Worm (Caenorhabditis elegans) whole organism, L4 larva: Measurements from ENCODE around the gene F38A1.6.

ENCODE experiments used
- arid-1 ChIP-seq: fragments of 200-800 bp; sonication (Bioruptor generic); conservative IDR thresholded peaks from 2 replicates; pipeline ENCODE4 v1.3.6; 2022; ENCODE audit warnings: missing genetic modification reagents, missing genetic modification characterization, missing compliant biosample characterization
- ces-1 ChIP-seq: fragments of 150-350 bp; sonication (generic microtip); optimal IDR thresholded peaks from 4 replicates; lab custom pipeline; 2014; ENCODE audit warnings: missing biosample characterization, missing genetic modification reagents, missing genetic modification characterization
- fos-1 ChIP-seq: fragments of 150-350 bp; optimal IDR thresholded peaks from 2 replicates; lab custom pipeline; 2014; ENCODE audit warnings: missing biosample characterization, missing genetic modification characterization
- pha-4 ChIP-seq, 2 experiments: fragments of 150-350 bp in 1 of 2; fragments of 200-800 bp in 1 of 2; sonication (Bioruptor generic) in 1 of 2; IDR thresholded peaks in 1 of 2; optimal IDR thresholded peaks in 1 of 2; 2 replicates each; pipeline versions ENCODE4 v1.3.6 to Lab custom; 2014 to 2022; ENCODE audit warnings: missing genetic modification characterization in 2 of 2, missing genetic modification reagents in 2 of 2, missing biosample characterization in 1 of 2, missing compliant biosample characterization in 1 of 2
- skn-1 ChIP-seq: fragments of 150-350 bp; optimal IDR thresholded peaks from 2 replicates; lab custom pipeline; 2014; ENCODE audit warnings: missing biosample characterization, missing genetic modification characterization
- spr-3 ChIP-seq: fragments of 200-800 bp; sonication (Bioruptor generic); optimal IDR thresholded peaks from 2 replicates; lab custom pipeline; 2018; ENCODE audit warnings: mild to moderate bottlenecking, missing genetic modification characterization, missing compliant biosample characterization

ce11 chrIV:1245244-1245643 lies 6.4 kb upstream of the F38A1.6 start, which contains the start of gene F38A1.9:
- TF ChIP-seq skn-1 (tag; lab: Kevin White, UChicago) (no peak), pha-4 (GFP tag; IDR thresholded peaks at IDR 0.05; lab: Robert Waterston, UW) (no peak), pha-4 (tag; optimal IDR thresholded peaks at IDR 0.05; lab: Kevin White, UChicago) (no peak), arid-1 (GFP tag; lab: Robert Waterston, UW) (no peak), spr-3 (no peak), fos-1 (tag; lab: Kevin White, UChicago) (no peak), ces-1 (GFP tag; lab: Kevin White, UChicago) (no peak)
